Fruit fly (Drosophila melanogaster) Kc167 (cell line): ENCODE data around the gene CG2871.

Source experiments
- Myc ChIP-seq: fragments of >200 bp; optimal IDR thresholded peaks from 2 replicates; lab custom pipeline; 2017; ENCODE audit warnings: missing external identifiers
- Sin3A ChIP-seq: fragments of >200 bp; optimal IDR thresholded peaks from 2 replicates; lab custom pipeline; 2018; ENCODE audit warnings: missing external identifiers
- psq ChIP-seq: fragments of >200 bp; optimal IDR thresholded peaks from 2 replicates; lab custom pipeline; 2017; ENCODE audit warnings: missing external identifiers

DNA sequence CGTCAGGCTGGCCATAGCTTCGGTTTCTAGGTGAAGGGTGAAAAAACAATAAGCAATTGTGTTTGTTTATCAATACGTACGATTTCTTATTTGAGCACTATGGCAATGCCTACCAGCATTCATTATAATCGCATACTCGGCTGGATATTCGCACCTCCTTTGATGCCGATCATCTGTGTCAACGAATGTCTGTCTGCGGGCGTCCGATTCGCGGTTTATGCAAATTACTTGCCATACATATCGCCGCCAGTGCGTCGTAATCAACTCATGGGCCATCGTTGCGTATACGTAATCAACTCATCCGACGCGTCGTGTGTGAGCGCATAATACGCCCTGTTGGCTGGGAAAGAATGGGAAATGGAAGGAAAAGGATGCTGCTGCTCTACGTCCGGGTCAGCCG, 5.5 kb upstream of the CG2871 start, which contains the start of gene CG15471:
- TF ChIP-seq psq = no peak
- no peak for TF ChIP-seq Myc (lab: Kevin White, UChicago)
- no peak for TF ChIP-seq Sin3A (lab: Kevin White, UChicago)
